Fruit fly (Drosophila melanogaster) whole organism, prepupa: ENCODE measurements around the gene CG13082.

Experiments used
- CG16779 ChIP-seq: fragments of 200-800 bp; sonication (Bioruptor generic); optimal IDR thresholded peaks from 3 replicates; lab custom pipeline; 2017; ENCODE audit warnings: missing biosample characterization, mild to moderate bottlenecking, missing genetic modification characterization
- CG3032 ChIP-seq: fragments of 200-800 bp; optimal IDR thresholded peaks from 2 replicates; lab custom pipeline; 2019; ENCODE audit warnings: missing biosample characterization, mild to moderate bottlenecking, missing genetic modification characterization, moderate library complexity
- CG8632 ChIP-seq: fragments of 200-800 bp; sonication (Bioruptor generic); optimal IDR thresholded peaks from 3 replicates; lab custom pipeline; 2016; ENCODE audit warnings: missing biosample characterization, missing genetic modification characterization
- OdsH ChIP-seq: fragments of 200-800 bp; sonication (Bioruptor generic); optimal IDR thresholded peaks from 3 replicates; lab custom pipeline; 2016; ENCODE audit warnings: missing biosample characterization, missing genetic modification characterization

DNA sequence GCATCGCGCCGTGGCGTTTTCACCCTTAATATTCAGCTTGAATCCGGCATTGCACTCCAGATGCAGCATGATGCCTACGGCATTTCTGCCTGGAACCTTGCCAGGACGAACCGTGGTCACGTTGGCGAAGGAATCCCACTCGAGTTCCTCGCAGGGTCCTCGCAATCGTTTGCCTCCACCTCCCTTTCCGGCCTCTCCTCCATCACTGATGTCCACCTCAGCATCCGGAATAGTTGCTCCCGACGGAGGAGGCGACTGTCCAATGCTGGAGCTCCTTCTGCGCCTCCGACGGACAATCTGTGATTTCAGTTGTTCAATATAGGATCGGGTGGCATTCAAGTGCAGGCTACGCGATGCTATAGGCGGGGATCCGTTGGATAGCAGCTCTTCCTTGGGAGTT is 26.0 kb upstream of the CG13082 start:
- TF ChIP-seq CG3032 (tag; lab: Kevin White, UChicago) (no peak), OdsH (GFP tag; lab: Kevin White, UChicago) (no peak), CG16779 (tag; lab: Kevin White, UChicago) (no peak), CG8632 (GFP tag; lab: Kevin White, UChicago) (no peak)
